Fruit fly (Drosophila melanogaster): ENCODE data around the gene CG31097.

Gene CG31097

DNA sequence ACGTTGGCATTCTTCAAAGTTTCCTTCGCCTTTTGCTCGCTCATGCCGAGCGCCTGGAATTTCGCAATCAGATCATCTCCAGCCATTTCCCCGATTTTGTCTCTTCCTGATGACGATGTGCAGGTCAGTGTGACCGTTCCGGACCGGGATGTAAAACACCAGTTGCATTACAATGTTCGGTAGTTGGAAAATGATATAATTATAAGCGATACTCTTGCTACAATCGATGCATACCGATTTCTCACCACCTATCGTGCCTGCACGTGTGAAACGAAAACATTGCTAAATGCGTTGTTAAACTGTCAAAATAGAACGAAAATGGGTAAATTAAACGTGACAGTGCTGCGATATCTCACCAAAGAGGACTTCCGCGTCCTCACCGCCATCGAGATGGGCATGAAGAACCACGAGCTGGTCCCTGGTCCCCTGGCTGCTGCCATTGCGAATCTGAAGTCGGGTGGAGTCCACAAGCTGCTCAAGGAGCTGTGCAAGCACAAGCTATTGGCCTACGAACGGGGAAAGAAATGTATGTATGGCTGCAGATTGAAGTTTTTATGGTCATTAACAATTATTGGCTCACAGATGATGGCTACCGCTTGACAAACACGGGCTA, 31.9 kb downstream of the CG31097 start, which contains the start of the genes GlnRS and RIOK2 (continued):
- TF ChIP-seq fd3F (GFP tag; optimal IDR thresholded peaks at IDR 0.05) (no peak), aop (GFP tag; IDR thresholded peaks at IDR 0.05) (no peak), Gug (GFP tag; IDR thresholded peaks at IDR 0.05) (no peak), tna (GFP tag; IDR thresholded peaks at IDR 0.05; ENCODE audit: partially characterized antibody) (peak; percentile 92), phol (tag; optimal IDR thresholded peaks at IDR 0.05) (peak; percentile 69), zen (tag; optimal IDR thresholded peaks at IDR 0.05) (peak; percentile 41), CG13775 (GFP tag; optimal IDR thresholded peaks at IDR 0.05) (no peak), nerfin-1 (tag; optimal IDR thresholded peaks at IDR 0.05) (no peak), Hmx (GFP tag; optimal IDR thresholded peaks at IDR 0.05) (no peak), CG7786 (GFP tag; optimal IDR thresholded peaks at IDR 0.05) (peak; percentile 10), MTF-1 (GFP tag; optimal IDR thresholded peaks at IDR 0.05; ENCODE audit: borderline replicate concordance) (no peak), sug (tag; optimal IDR thresholded peaks at IDR 0.05) (peak; percentile 56), sens (GFP tag) (peak; percentile 71), CG8281 (tag; optimal IDR thresholded peaks at IDR 0.05) (no peak), CG8388 (GFP tag; optimal IDR thresholded peaks at IDR 0.05) (no peak), CG14667 (GFP tag; IDR thresholded peaks at IDR 0.05) (no peak), twi (tag; optimal IDR thresholded peaks at IDR 0.05) (peak; percentile 28), CG4730 (GFP tag; IDR thresholded peaks at IDR 0.05) (no peak), tup (GFP tag; optimal IDR thresholded peaks at IDR 0.05) (no peak), z (GFP tag; IDR thresholded peaks at IDR 0.05) (no peak), stc (GFP tag; IDR thresholded peaks at IDR 0.05) (no peak), CG9437 (GFP tag; optimal IDR thresholded peaks at IDR 0.05) (no peak), GATAe (GFP tag; conservative IDR thresholded peaks at IDR 0.05) (no peak), ttk (GFP tag; IDR thresholded peaks at IDR 0.05) (no peak), CG17328 (GFP tag; IDR thresholded peaks at IDR 0.05) (no peak), tap (tag; optimal IDR thresholded peaks at IDR 0.05) (no peak), gcm2 (GFP tag; optimal IDR thresholded peaks at IDR 0.05) (no peak), Ssrp (tag; optimal IDR thresholded peaks at IDR 0.05) (no peak), sima (GFP tag; optimal IDR thresholded peaks at IDR 0.05) (no peak), gcm (GFP tag; optimal IDR thresholded peaks at IDR 0.05) (no peak), CG10462 (GFP tag; optimal IDR thresholded peaks at IDR 0.05) (no peak), Nf-YB (GFP tag; optimal IDR thresholded peaks at IDR 0.05) (no peak), amos (GFP tag; IDR thresholded peaks at IDR 0.05; ENCODE audit: partially characterized antibody) (peak; percentile 97), CG18619 (GFP tag; optimal IDR thresholded peaks at IDR 0.05) (no peak), her (GFP tag; optimal IDR thresholded peaks at IDR 0.05) (no peak), Atf6 (GFP tag; IDR thresholded peaks at IDR 0.05) (no peak), HLH4C (GFP tag; IDR thresholded peaks at IDR 0.05; ENCODE audit: partially characterized antibody) (peak; percentile 92), slou (GFP tag; optimal IDR thresholded peaks at IDR 0.05) (no peak), CG18599 (GFP tag; optimal IDR thresholded peaks at IDR 0.05) (no peak), CG42726 (GFP tag; IDR thresholded peaks at IDR 0.05; ENCODE audit: partially characterized antibody) (peak; percentile 91), en (GFP tag; optimal IDR thresholded peaks at IDR 0.05) (no peak), CG7963 (GFP tag; IDR thresholded peaks at IDR 0.05; ENCODE audit: partially characterized antibody) (peak; percentile 93), cad (GFP tag; optimal IDR thresholded peaks at IDR 0.05) (no peak), Oaz (GFP tag; IDR thresholded peaks at IDR 0.05) (no peak), CG11456 (GFP tag; IDR thresholded peaks at IDR 0.05) (no peak), Hey (tag; optimal IDR thresholded peaks at IDR 0.05) (no peak), trh (GFP tag; optimal IDR thresholded peaks at IDR 0.05) (no peak), hbn (GFP tag; IDR thresholded peaks at IDR 0.05; ENCODE audit: partially characterized antibody) (peak; percentile 97), al (GFP tag; IDR thresholded peaks at IDR 0.05) (no peak), CG17568 (GFP tag; optimal IDR thresholded peaks at IDR 0.05) (no peak), Atf3 (GFP tag; optimal IDR thresholded peaks at IDR 0.05) (peak; percentile 5)
